Fruit fly (Drosophila melanogaster) whole organism: ENCODE measurements around the gene ValRS-m.

ENCODE experiments used
- EcR ChIP-seq, 2 experiments: fragments of >200 bp; optimal IDR thresholded peaks; 2 replicates each; lab custom pipeline; 2017; ENCODE audit warnings: missing biosample characterization in 2 of 2, missing genetic modification characterization in 2 of 2, missing genetic modification reagents in 2 of 2
- usp ChIP-seq: fragments of >200 bp; optimal IDR thresholded peaks from 2 replicates; lab custom pipeline; 2017; ENCODE audit warnings: missing biosample characterization, missing genetic modification characterization, mixed read lengths

DNA sequence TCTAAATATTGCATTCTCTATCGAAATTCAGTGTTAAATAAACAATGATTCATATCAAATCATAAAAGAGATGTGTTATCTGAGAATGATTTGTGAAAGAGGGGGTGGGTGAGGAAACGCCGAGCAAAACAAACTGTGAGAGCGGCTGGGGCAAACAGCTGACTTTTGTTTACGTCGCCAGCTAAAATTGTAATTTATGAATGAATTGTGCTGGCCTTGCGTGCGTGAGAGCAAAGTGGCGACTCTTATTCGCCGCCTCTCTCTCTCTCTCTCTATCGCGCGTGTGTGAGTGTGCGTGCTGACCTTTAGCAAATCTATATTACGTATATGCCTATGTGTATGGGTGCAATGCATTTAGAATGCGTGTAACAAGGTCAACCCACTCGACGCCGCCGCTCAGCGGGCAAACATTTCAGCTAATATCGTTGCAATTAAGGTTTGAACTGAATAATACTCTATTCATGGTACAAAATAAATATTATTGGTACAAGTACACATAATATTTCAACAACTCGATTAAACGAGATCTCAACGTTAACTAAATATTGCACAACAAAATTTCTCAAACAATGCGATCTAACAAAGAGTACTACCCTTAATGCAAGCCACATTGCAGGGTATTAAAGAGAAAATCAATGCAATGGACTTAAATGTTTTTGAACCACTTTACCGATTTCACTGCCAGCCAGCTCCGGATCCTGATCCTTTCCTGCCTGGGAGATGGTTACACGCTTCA lies 14.3 kb upstream of the ValRS-m start:
- TF ChIP-seq usp (GFP tag; lab: Kevin White, UChicago) (no peak), EcR (GFP tag; optimal IDR thresholded peaks at IDR 0.05; lab: Kevin White, UChicago) (no peak)
